Fruit fly (Drosophila melanogaster): ENCODE measurements around the gene CG34376.

Gene CG34376

DNA sequence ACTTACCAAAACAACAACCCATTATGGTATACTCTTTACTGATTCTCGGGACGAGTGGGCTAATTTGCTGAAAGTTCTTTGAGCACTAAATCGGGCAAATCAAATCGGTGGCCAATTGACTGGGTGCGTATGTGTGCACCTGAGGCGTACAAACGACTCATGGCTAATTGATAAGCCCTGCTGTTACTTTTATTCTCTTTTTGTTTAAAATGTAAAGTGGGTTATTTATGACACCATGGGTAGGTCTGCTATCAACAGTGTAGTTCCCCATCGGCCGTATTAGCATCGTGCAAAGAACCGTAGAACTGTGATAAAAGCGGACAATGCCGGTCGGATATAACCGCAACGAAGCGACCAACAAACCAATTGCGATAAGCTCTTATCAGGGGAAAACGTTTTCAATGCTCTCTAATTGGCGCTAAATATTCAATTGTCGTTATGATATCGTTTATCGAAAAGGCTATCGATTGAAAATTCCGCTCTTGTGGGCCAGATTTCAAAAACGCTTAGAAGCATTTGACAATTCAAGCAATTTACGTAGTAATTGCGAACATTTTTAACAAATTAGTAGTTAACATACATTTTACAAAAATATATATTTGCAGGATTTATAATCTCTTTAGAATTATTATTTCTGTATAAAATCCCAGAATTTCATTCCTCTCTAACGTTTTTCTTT is 565 bp upstream of the CG34376 start, which contains the start of gene CG34288 (continued):
- TF ChIP-seq unpg (GFP tag; optimal IDR thresholded peaks at IDR 0.05) (no peak), CG5953 (GFP tag; IDR thresholded peaks at IDR 0.05) (no peak), Taf1 (GFP tag; IDR thresholded peaks at IDR 0.05) (peak; percentile 51; the same call in 1 of the 2 replicates), gcm2 (GFP tag; optimal IDR thresholded peaks at IDR 0.05) (no peak), CG1529 (GFP tag; optimal IDR thresholded peaks at IDR 0.05) (no peak), hbn (GFP tag; IDR thresholded peaks at IDR 0.05; ENCODE audit: partially characterized antibody) (no peak), CG2875 (GFP tag; optimal IDR thresholded peaks at IDR 0.05) (no peak), CG3838 (GFP tag; optimal IDR thresholded peaks at IDR 0.05) (no peak), CG34376 (GFP tag; optimal IDR thresholded peaks at IDR 0.05) (peak; percentile 89), CG18619 (GFP tag; optimal IDR thresholded peaks at IDR 0.05) (no peak), CG6175 (GFP tag; IDR thresholded peaks at IDR 0.05) (0 out of 3 replicates have a peak, but pooled peaks have one; percentile 36), mld (GFP tag; IDR thresholded peaks at IDR 0.05; ENCODE audit: partially characterized antibody) (no peak), Blimp-1 (GFP tag; optimal IDR thresholded peaks at IDR 0.05) (no peak), psq (GFP tag; optimal IDR thresholded peaks at IDR 0.05) (no peak), gcm (GFP tag; optimal IDR thresholded peaks at IDR 0.05) (no peak), pzg (GFP tag; optimal IDR thresholded peaks at IDR 0.05) (no peak), Nf-YB (GFP tag; optimal IDR thresholded peaks at IDR 0.05) (no peak), gce (GFP tag; IDR thresholded peaks at IDR 0.05) (0 out of 3 replicates have a peak, but pooled peaks have one; percentile 9), CG10147 (GFP tag; optimal IDR thresholded peaks at IDR 0.05) (no peak), bsh (GFP tag; optimal IDR thresholded peaks at IDR 0.05) (no peak), CG8944 (GFP tag; optimal IDR thresholded peaks at IDR 0.05) (no peak), CG12659 (GFP tag; optimal IDR thresholded peaks at IDR 0.05) (no peak), CG7745 (tag; optimal IDR thresholded peaks at IDR 0.05) (no peak), Stat92E (GFP tag; optimal IDR thresholded peaks at IDR 0.05) (no peak), Xrp1 (GFP tag; IDR thresholded peaks at IDR 0.05) (peak; percentile 41; the same call in 1 of the 2 replicates), CG1602 (GFP tag; optimal IDR thresholded peaks at IDR 0.05) (no peak), CG13123 (GFP tag; optimal IDR thresholded peaks at IDR 0.05) (no peak), BtbVII (GFP tag; optimal IDR thresholded peaks at IDR 0.05) (no peak), fd64A (GFP tag; optimal IDR thresholded peaks at IDR 0.05) (no peak), chif (GFP tag; optimal IDR thresholded peaks at IDR 0.05) (no peak), ab (GFP tag; optimal IDR thresholded peaks at IDR 0.05) (no peak), scrt (GFP tag; optimal IDR thresholded peaks at IDR 0.05) (no peak), ci (GFP tag; IDR thresholded peaks at IDR 0.05) (peak; percentile 56; the same call in 2 of the 3 replicates), bigmax (GFP tag; optimal IDR thresholded peaks at IDR 0.05) (no peak), Poxn (GFP tag; IDR thresholded peaks at IDR 0.05) (no peak; the same call in 1 of the 2 replicates), fd96Cb (tag; optimal IDR thresholded peaks at IDR 0.05) (no peak), CG43689 (GFP tag; IDR thresholded peaks at IDR 0.05) (0 out of 2 replicates have a peak, but pooled peaks have one; percentile 14), CG10959 (GFP tag; IDR thresholded peaks at IDR 0.05) (peak; percentile 33; the same call in 1 of the 2 replicates), CG12104 (GFP tag; optimal IDR thresholded peaks at IDR 0.05) (no peak), tll (GFP tag; optimal IDR thresholded peaks at IDR 0.05) (no peak), CG31388 (GFP tag; optimal IDR thresholded peaks at IDR 0.05) (no peak), Dfd (GFP tag; optimal IDR thresholded peaks at IDR 0.05) (no peak), CG6813 (GFP tag; optimal IDR thresholded peaks at IDR 0.05) (no peak), slp2 (GFP tag; optimal IDR thresholded peaks at IDR 0.05) (peak; percentile 1), Jarid2 (GFP tag; optimal IDR thresholded peaks at IDR 0.05) (no peak), Hsf (GFP tag; optimal IDR thresholded peaks at IDR 0.05) (no peak), fd3F (GFP tag; optimal IDR thresholded peaks at IDR 0.05) (no peak), Neu2 (GFP tag; optimal IDR thresholded peaks at IDR 0.05; ENCODE audit: borderline replicate concordance) (no peak)
